Fruit fly (Drosophila melanogaster) whole organism, pupa: Measurements from ENCODE around the gene opa.

Source experiments
- CG12605 ChIP-seq: fragments of 200-800 bp; sonication (Bioruptor generic); IDR thresholded peaks from 2 replicates; pipeline ENCODE4 v1.3.6; 2022; ENCODE audit warnings: missing biosample characterization, missing genetic modification characterization
- CG14655 ChIP-seq: fragments of 200-800 bp; sonication (Bioruptor generic); optimal IDR thresholded peaks from 3 replicates; lab custom pipeline; 2017; ENCODE audit warnings: mild to moderate bottlenecking, missing biosample characterization, missing genetic modification reagents, missing genetic modification characterization
- CG15710 ChIP-seq: fragments of 200-800 bp; sonication (Bioruptor generic); optimal IDR thresholded peaks from 2 replicates; lab custom pipeline; 2018; ENCODE audit warnings: missing biosample characterization, mild to moderate bottlenecking, missing genetic modification characterization, moderate library complexity
- CG32121 ChIP-seq: fragments of 200-800 bp; sonication (Bioruptor generic); IDR thresholded peaks from 2 replicates; pipeline ENCODE4 v1.3.6; 2022; ENCODE audit warnings: missing biosample characterization, missing genetic modification characterization
- CG4496 ChIP-seq: fragments of 200-800 bp; sonication (Bioruptor generic); IDR thresholded peaks from 3 replicates; pipeline ENCODE4 v1.3.6; 2022; ENCODE audit warnings: missing biosample characterization, missing genetic modification characterization
- CG8159 ChIP-seq: fragments of 200-800 bp; sonication (Bioruptor generic); optimal IDR thresholded peaks from 3 replicates; lab custom pipeline; 2018; ENCODE audit warnings: missing biosample characterization, mild to moderate bottlenecking, missing genetic modification characterization, moderate library complexity
- CG9948 ChIP-seq: fragments of 200-800 bp; sonication (Bioruptor generic); optimal IDR thresholded peaks from 2 replicates; lab custom pipeline; 2018; ENCODE audit warnings: missing biosample characterization, mild to moderate bottlenecking, missing genetic modification characterization, moderate library complexity
- EcR ChIP-seq: fragments of 200-800 bp; sonication (Bioruptor generic); optimal IDR thresholded peaks from 3 replicates; lab custom pipeline; 2019; ENCODE audit warnings: missing biosample characterization, missing genetic modification characterization, mild to moderate bottlenecking, moderate library complexity, missing genetic modification reagents
- Ets98B ChIP-seq: fragments of 200-800 bp; sonication (Bioruptor generic); IDR thresholded peaks from 2 replicates; pipeline ENCODE4 v1.3.6; 2022; ENCODE audit warnings: missing biosample characterization, missing genetic modification characterization
- Snoo ChIP-seq: fragments of 200-800 bp; sonication (Bioruptor generic); optimal IDR thresholded peaks from 3 replicates; lab custom pipeline; 2017; ENCODE audit warnings: missing biosample characterization, mild to moderate bottlenecking, missing genetic modification characterization, inconsistent platforms

DNA sequence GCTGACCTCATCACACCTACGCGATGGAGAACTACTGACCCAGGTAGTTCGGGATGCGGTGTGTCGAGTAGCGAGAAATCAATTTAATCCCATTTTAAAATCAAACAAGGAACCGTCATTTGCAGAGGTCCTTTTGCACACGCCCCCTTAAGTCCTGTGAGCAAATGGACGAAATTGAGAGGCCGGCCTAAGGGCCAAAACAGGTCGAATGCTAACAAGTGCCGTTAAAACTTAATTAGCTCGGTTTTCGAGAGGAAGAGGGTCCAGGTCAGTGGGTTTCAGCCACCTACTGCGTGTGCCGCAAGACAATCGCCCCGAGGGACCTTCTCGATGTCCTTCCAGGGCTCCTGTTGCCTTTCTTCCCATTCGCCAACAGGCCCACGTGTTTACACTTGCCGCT is 6.4 kb upstream of the opa start:
- TF ChIP-seq CG14655 (GFP tag; lab: Kevin White, UChicago) (no peak), CG8159 (tag; lab: Kevin White, UChicago) (no peak), Ets98B (GFP tag; lab: Robert Waterston, UW) (no peak), CG4496 (GFP tag; lab: Robert Waterston, UW) (no peak), CG12605 (no peak), CG15710 (tag; lab: Kevin White, UChicago) (no peak), Snoo (no peak), EcR (no peak), CG9948 (no peak), CG32121 (no peak)
